Fruit fly (Drosophila melanogaster) Kc167 (cell line): ENCODE data around the gene CG2162.

Experiments
- Myc ChIP-seq: fragments of >200 bp; optimal IDR thresholded peaks from 2 replicates; lab custom pipeline; 2017; ENCODE audit warnings: missing external identifiers
- Sin3A ChIP-seq: fragments of >200 bp; optimal IDR thresholded peaks from 2 replicates; lab custom pipeline; 2018; ENCODE audit warnings: missing external identifiers
- h ChIP-seq: fragments of >200 bp; optimal IDR thresholded peaks from 3 replicates; lab custom pipeline; 2018; ENCODE audit warnings: missing external identifiers
- insv ChIP-seq: fragments of >200 bp; optimal IDR thresholded peaks from 3 replicates; lab custom pipeline; 2018; ENCODE audit warnings: missing external identifiers
- psq ChIP-seq: fragments of >200 bp; optimal IDR thresholded peaks from 2 replicates; lab custom pipeline; 2017; ENCODE audit warnings: missing external identifiers
- ttk ChIP-seq: sonication (Bioruptor generic); optimal IDR thresholded peaks from 2 replicates; lab custom pipeline; 2017; ENCODE audit warnings: missing external identifiers

CG2162 gene

DNA sequence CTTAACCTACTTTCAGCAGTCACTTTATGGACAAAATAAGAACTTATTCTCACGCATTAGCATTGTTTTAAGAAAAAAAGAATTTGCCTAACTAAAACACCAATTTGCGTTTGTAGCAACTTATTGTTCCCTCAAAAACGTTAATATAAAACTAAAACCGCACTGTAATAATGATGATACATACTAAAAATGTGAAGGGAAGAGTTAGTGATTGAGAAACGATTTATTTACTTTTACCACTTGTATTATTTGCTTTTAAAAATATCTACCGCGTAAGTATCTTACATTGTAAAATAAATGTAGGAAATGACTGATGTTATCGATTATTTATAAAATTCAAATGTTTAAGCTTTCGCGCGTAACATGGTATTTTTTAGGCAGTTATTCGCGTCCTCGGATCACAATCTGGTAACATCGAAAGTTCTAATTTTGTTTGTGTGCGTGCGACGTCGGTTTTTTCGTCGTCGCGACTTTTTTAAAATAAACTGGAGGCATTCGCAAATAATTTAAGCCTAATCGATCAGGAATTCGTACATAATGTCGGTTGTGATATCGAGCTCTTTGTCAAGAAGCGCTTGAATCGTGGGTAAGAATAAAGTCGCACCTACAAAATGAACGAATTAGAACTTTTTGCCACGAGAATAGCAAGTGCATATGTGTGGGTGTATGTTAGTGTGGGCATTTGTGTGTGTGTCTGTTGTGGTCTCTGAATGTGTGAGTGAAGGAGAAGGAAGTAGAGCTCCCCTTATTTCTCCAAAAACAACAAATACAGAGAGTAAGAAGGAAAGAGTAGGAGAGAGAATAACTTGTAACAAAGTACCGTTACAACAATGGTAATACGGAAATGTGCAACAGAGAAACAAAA is at the start of gene CG2162:
TSS of gene CG2162 (plus strand) at position 418 of the 865 bp plus-strand sequence.
- TF ChIP-seq h (lab: Kevin White, UChicago), result no peak
- no peak for TF ChIP-seq ttk
- no peak for TF ChIP-seq Myc (lab: Kevin White, UChicago)
- TF ChIP-seq insv, result no peak
- no peak for TF ChIP-seq psq (lab: Kevin White, UChicago)
- no peak for TF ChIP-seq Sin3A

DNA sequence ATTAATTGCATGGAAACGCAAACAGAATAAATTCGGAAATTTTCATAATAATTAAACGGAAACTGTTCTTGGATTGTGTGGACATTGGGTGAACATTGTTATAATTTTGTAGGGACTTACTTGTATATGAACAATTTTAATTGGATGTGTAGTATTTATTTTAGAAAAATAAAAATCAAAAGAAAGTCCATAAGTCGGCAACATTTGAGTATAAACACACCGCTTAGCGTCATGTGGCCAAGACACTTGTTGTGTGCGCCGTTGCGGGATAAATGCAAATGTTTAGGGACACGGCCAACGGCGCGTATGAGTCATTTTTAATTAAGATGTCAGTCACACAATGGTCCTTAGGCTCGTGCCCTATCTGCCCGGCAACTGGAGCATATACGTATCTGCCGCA is 48.7 kb upstream of the CG2162 start:
- TF ChIP-seq Myc (lab: Kevin White, UChicago), result no peak
- no peak for TF ChIP-seq h (lab: Kevin White, UChicago)
- no peak for TF ChIP-seq psq (lab: Kevin White, UChicago)
- TF ChIP-seq Sin3A, result no peak
- TF ChIP-seq ttk, result no peak
- no peak for TF ChIP-seq insv

- TF ChIP-seq insv, result no peak
- TF ChIP-seq psq (lab: Kevin White, UChicago), result no peak
- no peak for TF ChIP-seq Myc (lab: Kevin White, UChicago)
- TF ChIP-seq Sin3A, result no peak
- no peak for TF ChIP-seq ttk
- TF ChIP-seq h (lab: Kevin White, UChicago), result no peak
Measured at dm6 chr3L:2987749-2988148, 47.2 kb upstream of the CG2162 start.

dm6 chr3L:2994872-2995271 is 40.1 kb upstream of the CG2162 start, which contains the start of gene CG2113:
TSS of gene CG2113 (plus strand) at chr3L:2995172.
- TF ChIP-seq psq (lab: Kevin White, UChicago) (no peak), h (lab: Kevin White, UChicago) (no peak), Sin3A (no peak), Myc (lab: Kevin White, UChicago) (no peak), ttk (no peak), insv (no peak)

dm6 chr3L:3001445-3001844 is 33.6 kb upstream of the CG2162 start, which contains the start of gene FMRFaR:
TSS of gene FMRFaR (plus strand) at chr3L:3001716.
- TF ChIP-seq insv, result no peak
- TF ChIP-seq h (lab: Kevin White, UChicago), result no peak
- TF ChIP-seq Sin3A, result no peak
- TF ChIP-seq psq (lab: Kevin White, UChicago), result no peak
- no peak for TF ChIP-seq ttk
- no peak for TF ChIP-seq Myc (lab: Kevin White, UChicago)

dm6 chr3L:3013496-3013895 is 21.5 kb upstream of the CG2162 start:
- TF ChIP-seq Myc (lab: Kevin White, UChicago), result no peak
- TF ChIP-seq ttk, result no peak

DNA sequence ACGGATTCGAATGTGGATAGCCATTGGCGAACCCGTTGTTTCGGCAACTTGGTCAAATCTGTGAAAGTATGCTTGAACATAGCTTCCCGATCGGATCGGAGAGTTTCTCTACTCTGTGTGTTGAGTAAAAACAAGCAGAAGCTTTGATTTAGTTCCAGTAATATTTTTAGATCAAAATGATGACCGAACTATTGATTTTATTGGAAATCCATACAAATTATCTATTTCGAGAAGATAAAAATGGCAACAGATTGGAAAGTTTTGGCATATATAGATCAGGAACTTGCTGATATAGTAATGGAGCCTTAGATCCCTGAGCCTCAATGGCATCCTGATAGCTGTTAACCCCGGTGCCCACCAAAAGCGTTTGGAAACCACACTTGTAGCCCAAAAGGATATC is 19.0 kb upstream of the CG2162 start, which contains the start of gene CG32488:
TSS of gene CG32488 (minus strand) at position 101 of the 400 bp plus-strand sequence.
- no peak for TF ChIP-seq psq (lab: Kevin White, UChicago)
- no peak for TF ChIP-seq h (lab: Kevin White, UChicago)
- TF ChIP-seq ttk, result no peak
- no peak for TF ChIP-seq Myc (lab: Kevin White, UChicago)
- TF ChIP-seq insv, result no peak
- no peak for TF ChIP-seq Sin3A

dm6 chr3L:3017156-3017555 is 17.8 kb upstream of the CG2162 start, which contains the start of gene CG32487:
TSS of gene CG32487 (minus strand) at chr3L:3017256.
- no peak for TF ChIP-seq psq (lab: Kevin White, UChicago)
- TF ChIP-seq Myc (lab: Kevin White, UChicago), result no peak
- TF ChIP-seq Sin3A, result no peak
- no peak for TF ChIP-seq insv
- TF ChIP-seq h (lab: Kevin White, UChicago), result no peak
- TF ChIP-seq ttk, result no peak

- TF ChIP-seq Myc (lab: Kevin White, UChicago) (no peak), h (lab: Kevin White, UChicago) (no peak), insv (no peak), psq (lab: Kevin White, UChicago) (no peak), Sin3A (no peak), ttk (no peak)
Measured at dm6 chr3L:3026421-3026820, 8.6 kb upstream of the CG2162 start, which contains the start of gene aly. TSS of gene aly (minus strand) at chr3L:3026521.

DNA sequence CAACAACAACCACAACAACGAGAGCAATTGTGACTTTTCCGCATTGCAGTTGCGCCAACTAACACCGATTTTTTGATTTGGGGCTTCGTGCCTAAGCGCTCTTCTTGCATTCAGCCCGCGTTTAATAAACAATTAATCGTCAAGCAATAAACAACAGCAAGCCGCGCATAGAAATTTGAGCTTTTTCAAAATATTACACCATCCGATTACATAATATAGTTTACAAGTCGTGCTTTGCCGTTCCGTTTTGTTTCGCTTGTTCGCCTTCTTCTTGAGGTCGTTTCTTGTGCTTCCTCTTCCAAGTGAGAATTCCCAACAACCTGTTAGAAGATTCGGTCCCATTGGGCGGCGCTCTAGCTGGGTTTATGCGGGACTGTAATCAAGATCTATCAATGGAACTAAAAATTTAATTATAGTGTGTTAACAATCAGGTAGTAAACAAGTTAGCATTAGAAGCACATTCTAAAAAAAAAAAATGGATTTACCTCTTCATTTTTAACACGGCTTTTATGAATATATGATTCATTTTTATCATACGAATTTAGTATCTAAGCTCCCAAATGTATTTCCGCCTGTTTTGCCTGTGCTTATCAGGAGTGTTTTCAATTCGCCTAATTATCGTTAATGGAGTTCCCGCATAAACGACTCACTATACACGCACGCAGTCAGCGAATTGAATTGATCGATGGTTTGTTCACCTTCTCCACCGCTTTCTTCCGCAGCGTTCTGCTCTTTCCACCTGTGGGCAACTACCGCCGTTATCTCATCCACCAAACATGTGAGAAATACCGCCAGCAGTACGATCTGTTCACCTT is 980 bp downstream of the CG2162 start:
- TF ChIP-seq ttk (no peak), h (lab: Kevin White, UChicago) (no peak), Sin3A (no peak), insv (no peak), Myc (lab: Kevin White, UChicago) (no peak), psq (lab: Kevin White, UChicago) (no peak)

- TF ChIP-seq ttk (no peak), Sin3A (no peak), h (lab: Kevin White, UChicago) (no peak)
Measured at dm6 chr3L:3036951-3037586, 2.1 kb downstream of the CG2162 start.
